Fruit fly (Drosophila melanogaster): ENCODE results near the gene Cdep.

- TF ChIP-seq CG8478 (optimal IDR thresholded peaks at IDR 0.05) (no peak), CTCF (optimal IDR thresholded peaks at IDR 0.05) (no peak)
Observed at dm6 chr3R:4987408-4987807, 77.1 kb downstream of the Cdep start.
